Worm (Caenorhabditis elegans) whole organism, L3 larva: ENCODE measurements around the gene snt-7.

Source experiments
- R02D3.7 ChIP-seq: fragments of 150-350 bp; optimal IDR thresholded peaks from 2 replicates; lab custom pipeline; 2014; ENCODE audit warnings: missing biosample characterization, missing genetic modification characterization
- ZK546.5 ChIP-seq: sonication (generic microtip); optimal IDR thresholded peaks from 2 replicates; lab custom pipeline; 2017; ENCODE audit warnings: missing biosample characterization, missing genetic modification characterization
- aly-2 ChIP-seq: fragments of 150-350 bp; optimal IDR thresholded peaks from 2 replicates; lab custom pipeline; 2014; ENCODE audit warnings: missing biosample characterization, missing genetic modification characterization
- ama-1 ChIP-seq: fragments of 150-350 bp; optimal IDR thresholded peaks from 2 replicates; lab custom pipeline; 2018
- ceh-16 ChIP-seq: sonication (generic microtip); optimal IDR thresholded peaks from 2 replicates; lab custom pipeline; 2017; ENCODE audit warnings: missing biosample characterization, missing genetic modification characterization
- ceh-28 ChIP-seq: fragments of 150-350 bp; optimal IDR thresholded peaks from 2 replicates; lab custom pipeline; 2014; ENCODE audit warnings: missing biosample characterization, missing genetic modification reagents, missing genetic modification characterization
- ceh-82 ChIP-seq: fragments of 150-350 bp; optimal IDR thresholded peaks from 2 replicates; lab custom pipeline; 2014; ENCODE audit warnings: missing biosample characterization, missing genetic modification characterization
- ceh-9 ChIP-seq: sonication (generic microtip); optimal IDR thresholded peaks from 2 replicates; lab custom pipeline; 2018; ENCODE audit warnings: missing biosample characterization, missing genetic modification characterization
- daf-12 ChIP-seq: fragments of 150-350 bp; optimal IDR thresholded peaks from 2 replicates; lab custom pipeline; 2014; ENCODE audit warnings: missing biosample characterization, missing genetic modification reagents, missing genetic modification characterization
- egl-27 ChIP-seq: sonication (generic microtip); optimal IDR thresholded peaks from 4 replicates; lab custom pipeline; 2017; ENCODE audit warnings: missing biosample characterization, missing genetic modification reagents, missing genetic modification characterization
- egl-5 ChIP-seq: fragments of 150-350 bp; optimal IDR thresholded peaks from 2 replicates; lab custom pipeline; 2017; ENCODE audit warnings: missing biosample characterization, missing genetic modification reagents, missing genetic modification characterization, inconsistent platforms
- elt-1 ChIP-seq: fragments of 150-350 bp; optimal IDR thresholded peaks from 2 replicates; lab custom pipeline; 2014; ENCODE audit warnings: missing biosample characterization, missing genetic modification characterization
- elt-2 ChIP-seq: sonication (generic microtip); optimal IDR thresholded peaks from 2 replicates; lab custom pipeline; 2016; ENCODE audit warnings: missing genetic modification reagents, mild to moderate bottlenecking, missing genetic modification characterization, missing compliant biosample characterization
- elt-3 ChIP-seq, 3 experiments: fragments of 150-350 bp in 1 of 3; sonication (generic microtip) in 2 of 3; optimal IDR thresholded peaks; 2 replicates in 2 of 3; 4 replicates in 1 of 3; lab custom pipeline; 2014 to 2017; ENCODE audit warnings: missing biosample characterization in 3 of 3, missing genetic modification characterization in 3 of 3
- eor-1 ChIP-seq, 2 experiments: fragments of 150-350 bp; optimal IDR thresholded peaks; 2 replicates each; lab custom pipeline; 2014 to 2018; ENCODE audit warnings: missing biosample characterization in 2 of 2, missing genetic modification characterization in 2 of 2
- fkh-10 ChIP-seq: sonication (generic microtip); optimal IDR thresholded peaks from 2 replicates; lab custom pipeline; 2017; ENCODE audit warnings: missing biosample characterization, missing genetic modification reagents, missing genetic modification characterization
- fkh-2 ChIP-seq: fragments of 150-350 bp; optimal IDR thresholded peaks from 2 replicates; lab custom pipeline; 2014; ENCODE audit warnings: missing biosample characterization, missing genetic modification reagents, missing genetic modification characterization
- fos-1 ChIP-seq: fragments of 150-350 bp; optimal IDR thresholded peaks from 2 replicates; lab custom pipeline; 2014; ENCODE audit warnings: missing biosample characterization, missing genetic modification characterization
- hmg-11 ChIP-seq: sonication (generic microtip); optimal IDR thresholded peaks from 2 replicates; lab custom pipeline; 2016; ENCODE audit warnings: missing genetic modification characterization, missing compliant biosample characterization
- jun-1 ChIP-seq: fragments of 150-350 bp; optimal IDR thresholded peaks from 2 replicates; lab custom pipeline; 2014; ENCODE audit warnings: missing biosample characterization, missing genetic modification reagents, missing genetic modification characterization
- lin-15B ChIP-seq: fragments of 150-350 bp; optimal IDR thresholded peaks from 2 replicates; lab custom pipeline; 2014; ENCODE audit warnings: missing biosample characterization, missing genetic modification characterization
- lin-39 ChIP-seq: fragments of 150-350 bp; optimal IDR thresholded peaks from 2 replicates; lab custom pipeline; 2018; ENCODE audit warnings: missing biosample characterization, missing genetic modification reagents, missing genetic modification characterization
- lsy-12 ChIP-seq: sonication (generic microtip); optimal IDR thresholded peaks from 2 replicates; lab custom pipeline; 2016; ENCODE audit warnings: mild to moderate bottlenecking, missing genetic modification characterization, missing compliant biosample characterization
- mdl-1 ChIP-seq: fragments of 150-350 bp; optimal IDR thresholded peaks from 2 replicates; lab custom pipeline; 2014; ENCODE audit warnings: missing biosample characterization, missing genetic modification characterization
- mml-1 ChIP-seq: fragments of 150-350 bp; sonication (generic microtip); optimal IDR thresholded peaks from 3 replicates; lab custom pipeline; 2014; ENCODE audit warnings: missing biosample characterization, missing genetic modification characterization
- nfya-1 ChIP-seq: sonication (generic microtip); optimal IDR thresholded peaks from 2 replicates; lab custom pipeline; 2017; ENCODE audit warnings: missing genetic modification characterization, mild to moderate bottlenecking, missing compliant biosample characterization, antibody characterized with exemption, moderate library complexity; ENCODE audit not compliant: insufficient read depth
- nhr-11 ChIP-seq: fragments of 150-350 bp; optimal IDR thresholded peaks from 2 replicates; lab custom pipeline; 2014; ENCODE audit warnings: missing biosample characterization, missing genetic modification characterization
- nhr-12 ChIP-seq: fragments of 150-350 bp; optimal IDR thresholded peaks from 2 replicates; lab custom pipeline; 2014; ENCODE audit warnings: missing biosample characterization, missing genetic modification characterization
- nhr-23 ChIP-seq: fragments of 150-350 bp; optimal IDR thresholded peaks from 2 replicates; lab custom pipeline; 2014; ENCODE audit warnings: missing biosample characterization, missing genetic modification reagents, missing genetic modification characterization
- nhr-237 ChIP-seq: fragments of 150-350 bp; optimal IDR thresholded peaks from 2 replicates; lab custom pipeline; 2014; ENCODE audit warnings: missing biosample characterization, missing genetic modification characterization
- nhr-25 ChIP-seq: sonication (generic microtip); optimal IDR thresholded peaks from 2 replicates; lab custom pipeline; 2017; ENCODE audit warnings: missing biosample characterization, missing genetic modification characterization
- nhr-28 ChIP-seq: fragments of 150-350 bp; optimal IDR thresholded peaks from 2 replicates; lab custom pipeline; 2014; ENCODE audit warnings: missing biosample characterization, missing genetic modification characterization
- nhr-43 ChIP-seq: sonication (generic microtip); optimal IDR thresholded peaks from 2 replicates; lab custom pipeline; 2016; ENCODE audit warnings: mild to moderate bottlenecking, missing genetic modification characterization, missing compliant biosample characterization; ENCODE audit not compliant: poor library complexity, severe bottlenecking
- nhr-67 ChIP-seq: fragments of 150-350 bp; optimal IDR thresholded peaks from 2 replicates; lab custom pipeline; 2014; ENCODE audit warnings: missing biosample characterization, missing genetic modification characterization
- nhr-76 ChIP-seq: fragments of 150-350 bp; sonication (generic microtip); optimal IDR thresholded peaks from 5 replicates; lab custom pipeline; 2014; ENCODE audit warnings: missing biosample characterization, missing genetic modification characterization
- nhr-77 ChIP-seq: fragments of 150-350 bp; optimal IDR thresholded peaks from 2 replicates; lab custom pipeline; 2014; ENCODE audit warnings: missing biosample characterization, missing genetic modification characterization
- pha-4 ChIP-seq: fragments of 150-350 bp; optimal IDR thresholded peaks from 2 replicates; lab custom pipeline; 2014; ENCODE audit warnings: missing biosample characterization, missing genetic modification reagents, missing genetic modification characterization
- pqm-1 ChIP-seq: fragments of 150-350 bp; optimal IDR thresholded peaks from 2 replicates; lab custom pipeline; 2017; ENCODE audit warnings: missing biosample characterization, missing genetic modification characterization, inconsistent platforms
- sea-2 ChIP-seq: fragments of 150-350 bp; sonication (generic microtip); optimal IDR thresholded peaks from 4 replicates; lab custom pipeline; 2014; ENCODE audit warnings: missing biosample characterization, missing genetic modification reagents, missing genetic modification characterization
- skn-1 ChIP-seq: fragments of 150-350 bp; optimal IDR thresholded peaks from 2 replicates; lab custom pipeline; 2014; ENCODE audit warnings: missing biosample characterization, missing genetic modification characterization
- snpc-4 ChIP-seq: fragments of 150-350 bp; optimal IDR thresholded peaks from 2 replicates; lab custom pipeline; 2014; ENCODE audit warnings: missing biosample characterization, missing genetic modification characterization
- tbx-2 ChIP-seq: sonication (generic microtip); optimal IDR thresholded peaks from 2 replicates; lab custom pipeline; 2016; ENCODE audit warnings: mild to moderate bottlenecking, missing genetic modification characterization, missing compliant biosample characterization
- unc-39 ChIP-seq: sonication (generic microtip); optimal IDR thresholded peaks from 4 replicates; lab custom pipeline; 2017; ENCODE audit warnings: missing biosample characterization, missing genetic modification characterization
- unc-62 ChIP-seq: fragments of 150-350 bp; sonication (generic microtip); optimal IDR thresholded peaks from 4 replicates; lab custom pipeline; 2014; ENCODE audit warnings: missing biosample characterization, missing genetic modification reagents, missing genetic modification characterization
- zag-1 ChIP-seq: fragments of 150-350 bp; optimal IDR thresholded peaks from 2 replicates; lab custom pipeline; 2014; ENCODE audit warnings: missing biosample characterization, missing genetic modification characterization
- ztf-11 ChIP-seq: fragments of 150-350 bp; optimal IDR thresholded peaks from 2 replicates; lab custom pipeline; 2014; ENCODE audit warnings: missing biosample characterization, missing genetic modification characterization
- ztf-4 ChIP-seq: fragments of 150-350 bp; optimal IDR thresholded peaks from 2 replicates; lab custom pipeline; 2014; ENCODE audit warnings: missing biosample characterization, missing genetic modification characterization

Gene snt-7

DNA sequence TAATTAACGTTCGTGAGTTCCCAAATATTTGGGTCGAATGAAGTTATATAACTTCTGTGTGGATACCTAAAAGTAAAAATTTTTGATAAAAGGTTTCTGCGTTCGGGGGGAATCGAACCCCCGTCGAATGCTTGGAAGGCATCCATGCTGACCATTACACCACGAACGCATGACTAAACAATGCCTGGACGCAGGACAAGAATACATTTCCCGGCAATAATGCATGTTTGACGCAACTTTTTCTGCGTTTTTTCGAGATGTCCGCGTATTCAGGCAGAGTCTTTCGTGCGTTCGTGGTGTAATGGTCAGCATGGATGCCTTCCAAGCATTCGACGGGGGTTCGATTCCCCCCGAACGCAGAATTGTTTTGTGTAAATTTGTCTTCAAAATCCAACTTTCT, 1.8 kb upstream of the snt-7 start:
- TF ChIP-seq ama-1 (lab: Kevin White, UChicago) (no peak), snpc-4 (tag; lab: Kevin White, UChicago) (peak; percentile 13), elt-2 (tag; lab: Kevin White, UChicago) (peak; percentile 57), elt-3 (tag; optimal IDR thresholded peaks at IDR 0.05; lab: Kevin White, UChicago) (peak in 1 of 3 experiments; percentile 44), fkh-10 (no peak), ceh-28 (tag; lab: Kevin White, UChicago) (peak; percentile 9), nhr-23 (tag; lab: Kevin White, UChicago) (peak; percentile 66), ztf-4 (no peak), lin-39 (tag; lab: Kevin White, UChicago) (peak; percentile 47), daf-12 (no peak), nhr-77 (tag; lab: Kevin White, UChicago) (peak; percentile 5), lin-15B (no peak), fos-1 (no peak), sea-2 (GFP tag; lab: Kevin White, UChicago) (no peak), nhr-67 (tag; lab: Kevin White, UChicago) (no peak), nhr-76 (tag; lab: Kevin White, UChicago) (no peak), nhr-43 (tag; lab: Kevin White, UChicago) (peak; percentile 82), egl-5 (peak; percentile 52), ceh-82 (tag; lab: Kevin White, UChicago) (peak; percentile 35), nhr-237 (no peak), eor-1 (tag; optimal IDR thresholded peaks at IDR 0.05; lab: Kevin White, UChicago) (no peak), pqm-1 (tag; lab: Kevin White, UChicago) (peak; percentile 73), pha-4 (tag; lab: Kevin White, UChicago) (peak; percentile 25), lsy-12 (tag; lab: Kevin White, UChicago) (peak; percentile 63), unc-62 (peak; percentile 32), elt-1 (tag; lab: Kevin White, UChicago) (no peak), R02D3.7 (tag; lab: Kevin White, UChicago) (no peak), skn-1 (peak; percentile 40), zag-1 (tag; lab: Kevin White, UChicago) (no peak), unc-39 (tag; lab: Kevin White, UChicago) (no peak), fkh-2 (no peak), egl-27 (tag; lab: Kevin White, UChicago) (no peak), nhr-11 (tag; lab: Kevin White, UChicago) (no peak), ZK546.5 (tag; lab: Kevin White, UChicago) (no peak), nhr-28 (tag; lab: Kevin White, UChicago) (peak; percentile 13), ceh-9 (no peak), mdl-1 (tag; lab: Kevin White, UChicago) (no peak), ztf-11 (tag; lab: Kevin White, UChicago) (no peak), nhr-12 (tag; lab: Kevin White, UChicago) (no peak), mml-1 (tag; lab: Kevin White, UChicago) (no peak), jun-1 (tag; lab: Kevin White, UChicago) (peak; percentile 58), hmg-11 (tag; lab: Kevin White, UChicago) (peak; percentile 59), tbx-2 (tag; lab: Kevin White, UChicago) (peak; percentile 73), ceh-16 (no peak), nfya-1 (tag; lab: Kevin White, UChicago) (peak; percentile 51), aly-2 (no peak), nhr-25 (peak; percentile 46)

DNA sequence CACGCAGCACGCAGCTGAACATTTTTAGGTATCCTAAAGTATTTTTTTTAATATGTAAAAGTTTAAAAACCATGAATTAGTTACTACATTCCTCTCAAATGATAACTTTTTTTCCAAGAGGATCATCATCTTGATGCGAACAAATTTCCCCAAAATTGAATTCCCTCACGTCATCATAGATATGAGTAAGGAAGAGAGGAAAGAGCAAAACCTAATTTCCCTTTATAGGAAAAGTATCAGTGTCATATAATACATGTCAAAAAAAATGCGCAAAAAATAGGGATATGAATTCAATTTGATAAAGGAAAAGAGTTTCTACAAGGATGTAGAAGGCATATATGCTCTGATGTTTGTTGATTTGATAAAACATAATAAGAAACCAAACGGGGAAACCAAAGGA, 1.2 kb upstream of the snt-7 start:
- TF ChIP-seq fkh-10 (peak; percentile 31), daf-12 (no peak)
